Fruit fly (Drosophila melanogaster) whole organism, prepupa: Measurements from ENCODE around the gene CG6996.
A peak's percentile ranks its signal among the peaks of the same experiment; 100 is the strongest.

ENCODE experiments used
- CG10631 ChIP-seq: fragments of 200-800 bp; sonication (Bioruptor generic); optimal IDR thresholded peaks from 2 replicates; lab custom pipeline; 2016; ENCODE audit warnings: missing biosample characterization, missing genetic modification characterization
- CG11762 ChIP-seq: fragments of 200-800 bp; sonication (Bioruptor generic); optimal IDR thresholded peaks from 3 replicates; lab custom pipeline; 2016; ENCODE audit warnings: missing biosample characterization, missing genetic modification characterization; ENCODE audit not compliant: insufficient read depth
- CG16779 ChIP-seq: fragments of 200-800 bp; sonication (Bioruptor generic); optimal IDR thresholded peaks from 3 replicates; lab custom pipeline; 2017; ENCODE audit warnings: missing biosample characterization, mild to moderate bottlenecking, missing genetic modification characterization
- CG34406 ChIP-seq: fragments of 200-800 bp; sonication (Bioruptor generic); optimal IDR thresholded peaks from 3 replicates; lab custom pipeline; 2016; ENCODE audit warnings: missing biosample characterization, missing genetic modification characterization
- CG4318 ChIP-seq: fragments of 200-800 bp; sonication (Bioruptor generic); optimal IDR thresholded peaks from 3 replicates; lab custom pipeline; 2017; ENCODE audit warnings: missing biosample characterization, mild to moderate bottlenecking, missing genetic modification characterization
- CG6808 ChIP-seq: fragments of 200-800 bp; sonication (Bioruptor generic); optimal IDR thresholded peaks from 3 replicates; lab custom pipeline; 2017; ENCODE audit warnings: missing biosample characterization, missing genetic modification characterization, mild to moderate bottlenecking, moderate library complexity, missing genetic modification reagents
- Hr38 ChIP-seq: sonication (Bioruptor generic); optimal IDR thresholded peaks from 2 replicates; lab custom pipeline; 2016; ENCODE audit warnings: missing biosample characterization, missing genetic modification characterization
- Sox102F ChIP-seq: fragments of 200-800 bp; sonication (Bioruptor generic); optimal IDR thresholded peaks from 2 replicates; lab custom pipeline; 2016; ENCODE audit warnings: missing biosample characterization, mild to moderate bottlenecking, missing genetic modification characterization
- acj6 ChIP-seq: fragments of 200-800 bp; sonication (Bioruptor generic); optimal IDR thresholded peaks from 3 replicates; lab custom pipeline; 2016; ENCODE audit warnings: missing biosample characterization, missing genetic modification characterization
- salr ChIP-seq, 2 experiments: fragments of 200-800 bp; sonication (Bioruptor generic); optimal IDR thresholded peaks; 3 replicates each; lab custom pipeline; 2016 to 2018; ENCODE audit warnings: missing biosample characterization in 2 of 2, missing genetic modification characterization in 2 of 2, mild to moderate bottlenecking in 1 of 2
- vri ChIP-seq: fragments of 200-800 bp; sonication (Bioruptor generic); optimal IDR thresholded peaks from 3 replicates; lab custom pipeline; 2016; ENCODE audit warnings: missing biosample characterization, mild to moderate bottlenecking, missing genetic modification characterization

DNA sequence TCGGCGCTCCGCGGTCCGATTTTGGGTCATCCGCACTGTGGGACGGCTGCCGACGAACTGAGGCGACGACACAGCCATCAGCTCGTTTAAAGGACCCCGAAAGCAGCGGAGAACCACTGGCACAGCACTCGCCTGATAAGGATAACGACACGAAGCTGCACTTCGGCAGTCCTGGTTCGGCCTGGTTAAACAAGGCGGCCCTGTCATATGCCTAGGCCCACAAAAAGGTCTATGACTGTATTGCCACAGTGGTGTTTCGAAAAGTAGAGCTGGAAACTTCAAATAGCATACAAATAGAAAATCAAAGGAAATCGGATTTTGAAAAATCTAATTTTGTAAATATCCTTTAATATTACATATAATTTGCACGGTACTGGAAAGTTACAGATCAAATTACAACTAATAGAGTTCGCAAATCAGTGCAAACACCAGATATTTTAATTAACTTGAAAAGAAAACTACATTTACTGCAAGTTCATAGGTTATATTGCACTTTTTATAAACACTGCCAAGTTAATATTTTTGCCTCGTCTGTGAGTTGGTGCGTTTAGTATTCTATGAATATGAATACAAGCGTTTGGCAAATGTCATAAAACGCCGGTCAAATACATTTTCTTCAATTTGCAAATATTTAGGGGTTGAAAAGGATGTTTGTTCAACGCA is 22.0 kb upstream of the CG6996 start:
- TF ChIP-seq CG16779 (tag; lab: Kevin White, UChicago), result no peak
- no peak for TF ChIP-seq CG6808 (GFP tag; lab: Kevin White, UChicago)
- TF ChIP-seq Sox102F (GFP tag; lab: Kevin White, UChicago), result peak; percentile 61
- TF ChIP-seq CG11762 (GFP tag; lab: Kevin White, UChicago), result no peak
- peak; percentile 50 for TF ChIP-seq CG34406 (GFP tag; lab: Kevin White, UChicago)
- peak; percentile 0 for TF ChIP-seq vri (GFP tag; lab: Kevin White, UChicago)
- peak; percentile 51 for TF ChIP-seq CG4318 (GFP tag; lab: Kevin White, UChicago)
- TF ChIP-seq CG10631 (GFP tag; lab: Kevin White, UChicago), result peak; percentile 67
- TF ChIP-seq salr (GFP tag; optimal IDR thresholded peaks at IDR 0.05; lab: Kevin White, UChicago), result peak; percentile 32 to 65
- no peak for TF ChIP-seq Hr38 (GFP tag; lab: Kevin White, UChicago)
- TF ChIP-seq acj6 (GFP tag; lab: Kevin White, UChicago), result peak; percentile 81
